Fruit fly (Drosophila melanogaster) S2 (cell line): Measurements from ENCODE around the gene CG10317.

Experiments
- CG8478 ChIP-seq: fragments of >200 bp; optimal IDR thresholded peaks from 2 replicates; lab custom pipeline; 2018
- CTCF ChIP-seq, 2 experiments: fragments of >200 bp; optimal IDR thresholded peaks; 2 replicates each; lab custom pipeline; 2018

DNA sequence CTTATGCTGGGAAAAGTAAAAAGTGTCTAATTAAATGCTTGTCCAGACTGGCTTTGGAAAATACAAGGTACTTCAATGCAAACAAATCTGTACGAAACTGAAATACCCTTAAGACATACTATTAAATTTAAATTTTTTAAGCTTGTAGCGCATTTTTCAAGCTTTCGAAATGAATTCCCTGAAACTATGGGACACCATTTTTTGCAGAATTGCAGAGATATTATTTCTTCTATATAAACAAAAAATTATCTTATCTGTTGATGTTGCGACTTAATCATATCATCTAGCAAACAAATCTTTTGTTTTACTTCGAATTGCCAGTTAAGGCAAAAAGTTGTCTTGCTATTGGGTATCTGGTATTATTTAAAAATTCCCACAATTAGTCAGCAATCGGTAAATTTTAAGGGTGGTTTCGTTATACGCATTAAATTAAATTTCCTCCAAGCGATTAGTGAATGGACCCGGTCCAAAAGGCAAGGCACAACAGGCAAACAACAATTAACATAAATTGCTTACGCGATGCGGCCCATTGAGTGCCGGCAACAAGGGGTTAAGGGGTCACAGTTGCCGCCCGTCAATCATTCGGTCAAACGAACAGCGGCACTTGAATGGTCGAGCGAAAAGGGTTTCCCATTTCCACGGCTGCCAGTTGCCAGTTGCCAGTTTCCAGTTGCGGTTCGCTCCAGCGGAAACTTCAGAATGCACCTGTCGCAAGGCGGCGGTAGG, 33.8 kb downstream of the CG10317 start:
- TF ChIP-seq CTCF (optimal IDR thresholded peaks at IDR 0.05; lab: Kevin White, UChicago) (no peak), CG8478 (no peak)
